Fruit fly (Drosophila melanogaster) whole organism, wandering third instar larva: ENCODE data around the gene Xrp1.

Source experiments
- Abd-B ChIP-seq: fragments of >200 bp; optimal IDR thresholded peaks from 2 replicates; lab custom pipeline; 2017; ENCODE audit warnings: missing biosample characterization, missing genetic modification characterization
- CG32264 ChIP-seq: fragments of 200-800 bp; sonication (Bioruptor generic); optimal IDR thresholded peaks from 2 replicates; lab custom pipeline; 2016; ENCODE audit warnings: missing biosample characterization, missing genetic modification characterization
- CG9705 ChIP-seq: fragments of 200-800 bp; sonication (Bioruptor generic); optimal IDR thresholded peaks from 2 replicates; lab custom pipeline; 2018; ENCODE audit warnings: missing biosample characterization, mild to moderate bottlenecking, missing genetic modification characterization
- CrebA ChIP-seq: fragments of 200-800 bp; sonication (Bioruptor generic); optimal IDR thresholded peaks from 2 replicates; lab custom pipeline; 2016; ENCODE audit warnings: missing biosample characterization, mild to moderate bottlenecking, missing genetic modification characterization, borderline replicate concordance
- Dfd ChIP-seq: fragments of >200 bp; optimal IDR thresholded peaks from 2 replicates; lab custom pipeline; 2017; ENCODE audit warnings: missing biosample characterization, missing genetic modification characterization
- Dif ChIP-seq: fragments of 200-275, 200-300 bp; sonication (Bioruptor generic); optimal IDR thresholded peaks from 2 replicates; lab custom pipeline; 2018; ENCODE audit warnings: missing biosample characterization, missing genetic modification characterization; ENCODE audit not compliant: partially characterized antibody
- GATAd ChIP-seq: sonication (Bioruptor generic); optimal IDR thresholded peaks from 2 replicates; lab custom pipeline; 2016; ENCODE audit warnings: missing biosample characterization, missing genetic modification characterization
- HLH106 ChIP-seq: fragments of 200-800 bp; optimal IDR thresholded peaks from 3 replicates; lab custom pipeline; 2019; ENCODE audit warnings: missing biosample characterization, mild to moderate bottlenecking, missing genetic modification characterization, moderate library complexity
- Hnf4 ChIP-seq: fragments of 200-800 bp; sonication (Bioruptor generic); optimal IDR thresholded peaks from 2 replicates; lab custom pipeline; 2016; ENCODE audit warnings: missing biosample characterization, mild to moderate bottlenecking, missing genetic modification characterization
- Hr78 ChIP-seq: fragments of >200 bp; optimal IDR thresholded peaks from 2 replicates; lab custom pipeline; 2017; ENCODE audit warnings: missing biosample characterization, missing genetic modification characterization
- Hr83 ChIP-seq: fragments of 200-300 bp; sonication (Bioruptor generic); optimal IDR thresholded peaks from 2 replicates; lab custom pipeline; 2016; ENCODE audit warnings: missing biosample characterization, mild to moderate bottlenecking, missing genetic modification characterization, moderate library complexity; ENCODE audit not compliant: poor library complexity, severe bottlenecking
- Jra ChIP-seq: sonication (Bioruptor generic); optimal IDR thresholded peaks from 2 replicates; lab custom pipeline; 2016; ENCODE audit warnings: missing biosample characterization, missing genetic modification characterization
- Mio ChIP-seq: sonication (Bioruptor generic); optimal IDR thresholded peaks from 2 replicates; lab custom pipeline; 2016; ENCODE audit warnings: missing biosample characterization, missing genetic modification characterization
- Myc ChIP-seq: fragments of >200 bp; optimal IDR thresholded peaks from 2 replicates; lab custom pipeline; 2017
- N ChIP-seq: fragments of >200 bp; optimal IDR thresholded peaks from 2 replicates; lab custom pipeline; 2018; ENCODE audit warnings: missing biosample characterization, missing external identifiers, missing genetic modification characterization
- OdsH ChIP-seq: fragments of 200-800 bp; sonication (Bioruptor generic); optimal IDR thresholded peaks from 2 replicates; lab custom pipeline; 2016; ENCODE audit warnings: missing biosample characterization, mild to moderate bottlenecking, missing genetic modification characterization
- Rel ChIP-seq, 2 experiments: fragments of 200-800 bp; sonication (Bioruptor generic) in 1 of 2; optimal IDR thresholded peaks; 2 replicates in 1 of 2; 3 replicates in 1 of 2; lab custom pipeline; 2016 to 2019; ENCODE audit warnings: mild to moderate bottlenecking in 2 of 2, missing biosample characterization in 2 of 2, missing genetic modification characterization in 2 of 2, moderate library complexity in 1 of 2
- Sp1 ChIP-seq: fragments of 200-800 bp; sonication (Bioruptor generic); optimal IDR thresholded peaks from 3 replicates; lab custom pipeline; 2019; ENCODE audit warnings: missing biosample characterization, mild to moderate bottlenecking, missing genetic modification characterization, moderate library complexity
- Vsx2 ChIP-seq: fragments of 200-300, 225-300 bp; sonication (Bioruptor generic); optimal IDR thresholded peaks from 2 replicates; lab custom pipeline; 2018; ENCODE audit warnings: missing biosample characterization, missing genetic modification characterization; ENCODE audit not compliant: partially characterized antibody
- br ChIP-seq: fragments of 200-800 bp; sonication (Bioruptor generic); optimal IDR thresholded peaks from 2 replicates; lab custom pipeline; 2016; ENCODE audit warnings: missing biosample characterization, missing genetic modification characterization
- brk ChIP-seq: fragments of 200-800 bp; sonication (Bioruptor generic); optimal IDR thresholded peaks from 2 replicates; lab custom pipeline; 2016; ENCODE audit warnings: missing biosample characterization, mild to moderate bottlenecking, missing genetic modification characterization
- dl ChIP-seq, 2 experiments: fragments of 175-275, 200-275 bp in 1 of 2; fragments of 200-275 bp in 1 of 2; sonication (Bioruptor generic); optimal IDR thresholded peaks; lab custom pipeline; 2018; ENCODE audit warnings: mild to moderate bottlenecking in 2 of 2, missing biosample characterization in 2 of 2, missing genetic modification characterization in 2 of 2, moderate library complexity in 2 of 2; ENCODE audit not compliant: partially characterized antibody in 2 of 2, insufficient read depth in 1 of 2
- dmrt93B ChIP-seq: fragments of 200-800 bp; sonication (Bioruptor generic); optimal IDR thresholded peaks from 2 replicates; lab custom pipeline; 2018; ENCODE audit warnings: missing biosample characterization, mild to moderate bottlenecking, missing genetic modification characterization
- dsf ChIP-seq: sonication (Bioruptor generic); optimal IDR thresholded peaks from 2 replicates; lab custom pipeline; 2016; ENCODE audit warnings: missing biosample characterization, missing genetic modification characterization, borderline replicate concordance
- ey ChIP-seq: fragments of 200-800 bp; sonication (Bioruptor generic); optimal IDR thresholded peaks from 2 replicates; lab custom pipeline; 2016; ENCODE audit warnings: missing biosample characterization, missing genetic modification characterization
- foxo ChIP-seq, 2 experiments: fragments of 200-800 bp; sonication (Bioruptor generic); optimal IDR thresholded peaks; 2 replicates in 1 of 2; 3 replicates in 1 of 2; lab custom pipeline; 2016 to 2017; ENCODE audit warnings: missing biosample characterization in 2 of 2, missing genetic modification characterization in 2 of 2
- fru ChIP-seq: fragments of 200-800 bp; sonication (Bioruptor generic); optimal IDR thresholded peaks from 3 replicates; lab custom pipeline; 2016; ENCODE audit warnings: missing biosample characterization, mild to moderate bottlenecking, missing genetic modification characterization
- h ChIP-seq: fragments of 200-800 bp; sonication (Bioruptor generic); optimal IDR thresholded peaks from 3 replicates; lab custom pipeline; 2016; ENCODE audit warnings: missing biosample characterization, mild to moderate bottlenecking, missing genetic modification characterization
- jim ChIP-seq: fragments of 175-275, 200-325 bp; sonication (Bioruptor generic); optimal IDR thresholded peaks from 2 replicates; lab custom pipeline; 2016; ENCODE audit warnings: missing biosample characterization, mild to moderate bottlenecking, missing genetic modification characterization
- lola ChIP-seq: fragments of >200 bp; optimal IDR thresholded peaks from 2 replicates; lab custom pipeline; 2017; ENCODE audit warnings: missing biosample characterization, missing genetic modification characterization
- pan ChIP-seq: fragments of >200 bp; optimal IDR thresholded peaks from 2 replicates; lab custom pipeline; 2017
- psq ChIP-seq: fragments of 200-800 bp; sonication (Bioruptor generic); optimal IDR thresholded peaks from 3 replicates; lab custom pipeline; 2017; ENCODE audit warnings: missing biosample characterization, mild to moderate bottlenecking, missing genetic modification characterization, moderate library complexity
- rgr ChIP-seq: fragments of 200-800 bp; sonication (Bioruptor generic); optimal IDR thresholded peaks from 3 replicates; lab custom pipeline; 2016; ENCODE audit warnings: missing biosample characterization, mild to moderate bottlenecking, missing genetic modification characterization
- sage ChIP-seq: fragments of 200-800 bp; sonication (Bioruptor generic); optimal IDR thresholded peaks from 2 replicates; lab custom pipeline; 2016; ENCODE audit warnings: missing biosample characterization, mild to moderate bottlenecking, missing genetic modification characterization
- sv ChIP-seq: fragments of 200-800 bp; sonication (Bioruptor generic); optimal IDR thresholded peaks from 3 replicates; lab custom pipeline; 2016; ENCODE audit warnings: missing biosample characterization, missing genetic modification characterization
- tai ChIP-seq: sonication (Bioruptor generic); optimal IDR thresholded peaks from 2 replicates; lab custom pipeline; 2016; ENCODE audit warnings: missing biosample characterization, missing genetic modification characterization
- usp ChIP-seq: fragments of >200 bp; optimal IDR thresholded peaks from 2 replicates; lab custom pipeline; 2017; ENCODE audit warnings: missing biosample characterization, missing genetic modification characterization
- woc ChIP-seq: sonication (Bioruptor generic); optimal IDR thresholded peaks from 2 replicates; lab custom pipeline; 2016; ENCODE audit warnings: missing biosample characterization, mild to moderate bottlenecking, missing genetic modification characterization

The Xrp1 gene

dm6 chr3R:18914594-18915275, at the start of gene Xrp1:
TSS of gene Xrp1 (plus strand) at chr3R:18914968.
- no peak for TF ChIP-seq h (GFP tag; lab: Kevin White, UChicago)
- TF ChIP-seq Dif (GFP tag; lab: Kevin White, UChicago) = peak; percentile 7
- TF ChIP-seq rgr (GFP tag; lab: Kevin White, UChicago) = peak; percentile 2
- TF ChIP-seq sv = no peak
- TF ChIP-seq foxo (GFP tag; optimal IDR thresholded peaks at IDR 0.05; lab: Kevin White, UChicago) = peak in 1 of 2 experiments; percentile 31
- no peak for TF ChIP-seq pan (lab: Kevin White, UChicago)
- peak; percentile 28 for TF ChIP-seq Sp1 (GFP tag; lab: Kevin White, UChicago)
- TF ChIP-seq Abd-B (GFP tag; lab: Kevin White, UChicago) = no peak
- TF ChIP-seq ey (GFP tag; lab: Kevin White, UChicago) = peak; percentile 8
- no peak for TF ChIP-seq Dfd
- TF ChIP-seq brk (GFP tag; lab: Kevin White, UChicago) = no peak
- peak; percentile 48 for TF ChIP-seq Jra (GFP tag; lab: Kevin White, UChicago)
- TF ChIP-seq OdsH (GFP tag; lab: Kevin White, UChicago) = peak; percentile 19
- TF ChIP-seq Rel (GFP tag; optimal IDR thresholded peaks at IDR 0.05; lab: Kevin White, UChicago) = no peak
- peak; percentile 76 for TF ChIP-seq Rel (tag; optimal IDR thresholded peaks at IDR 0.05; lab: Kevin White, UChicago)
- no peak for TF ChIP-seq GATAd (GFP tag; lab: Kevin White, UChicago)
- TF ChIP-seq Hr83 (GFP tag; lab: Kevin White, UChicago) = peak; percentile 22
- TF ChIP-seq Hr78 (GFP tag; lab: Kevin White, UChicago) = no peak
- no peak for TF ChIP-seq sage
- peak; percentile 22 for TF ChIP-seq Vsx2
- TF ChIP-seq br (GFP tag; lab: Kevin White, UChicago) = peak; percentile 39
- no peak for TF ChIP-seq dmrt93B (GFP tag; lab: Kevin White, UChicago)
- TF ChIP-seq dl (GFP tag; optimal IDR thresholded peaks at IDR 0.05; lab: Kevin White, UChicago; ENCODE audit: insufficient read depth in 1 of 2, partially characterized antibody in 2 of 2) = no peak
- TF ChIP-seq jim (GFP tag; lab: Kevin White, UChicago) = no peak
- no peak for TF ChIP-seq CG32264 (GFP tag; lab: Kevin White, UChicago)
- no peak for TF ChIP-seq CG9705 (GFP tag; lab: Kevin White, UChicago)
- TF ChIP-seq CrebA (GFP tag; lab: Kevin White, UChicago) = no peak
- TF ChIP-seq fru (GFP tag; lab: Kevin White, UChicago) = peak; percentile 56
- no peak for TF ChIP-seq woc
- TF ChIP-seq psq (GFP tag; lab: Kevin White, UChicago) = no peak
- no peak for TF ChIP-seq dsf
- no peak for TF ChIP-seq tai (GFP tag; lab: Kevin White, UChicago)
- no peak for TF ChIP-seq usp
- TF ChIP-seq Myc (lab: Kevin White, UChicago) = no peak
- TF ChIP-seq Mio (GFP tag; lab: Kevin White, UChicago) = no peak
- TF ChIP-seq lola = no peak
- peak; percentile 22 for TF ChIP-seq Hnf4 (GFP tag; lab: Kevin White, UChicago)
- TF ChIP-seq N (GFP tag; lab: Kevin White, UChicago) = no peak
- no peak for TF ChIP-seq HLH106 (tag; lab: Kevin White, UChicago)

- TF ChIP-seq sage = no peak
- TF ChIP-seq GATAd (GFP tag; lab: Kevin White, UChicago) = no peak
- no peak for TF ChIP-seq N (GFP tag; lab: Kevin White, UChicago)
Measured at dm6 chr3R:18875228-18875627, 39.5 kb upstream of the Xrp1 start, which contains the start of gene CG14298. TSS of gene CG14298 (plus strand) at chr3R:18875528.
